Worm (Caenorhabditis elegans): ENCODE results near the gene pph-5.

DNA sequence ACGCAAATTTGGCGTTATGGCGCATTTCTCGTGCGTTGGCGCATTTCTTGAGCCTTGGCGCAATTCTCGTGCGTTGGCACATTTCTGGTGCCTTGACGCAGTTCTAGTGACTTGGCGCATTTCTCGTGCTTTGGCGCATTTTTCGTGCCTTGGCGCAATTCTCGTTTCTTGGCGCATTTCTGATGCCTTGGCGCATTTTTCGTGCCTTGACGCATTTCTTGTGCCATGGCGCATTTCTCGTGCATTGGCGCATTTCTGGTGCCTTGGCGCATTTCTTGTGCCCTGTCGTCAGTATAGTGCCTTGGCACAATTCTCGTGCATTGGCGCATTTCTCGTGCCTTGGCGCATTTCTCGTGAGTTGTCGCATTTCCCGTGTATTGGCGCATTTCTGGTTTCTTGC lies 42.0 kb upstream of the pph-5 start:
- TF ChIP-seq nhr-25 (tag; optimal IDR thresholded peaks at IDR 0.05): no peak
- no peak for TF ChIP-seq nhr-10 (tag; optimal IDR thresholded peaks at IDR 0.05)
- TF ChIP-seq elt-3 (tag; optimal IDR thresholded peaks at IDR 0.05): no peak
- no peak for TF ChIP-seq zag-1 (tag; optimal IDR thresholded peaks at IDR 0.05)
- TF ChIP-seq nhr-237 (tag; optimal IDR thresholded peaks at IDR 0.05): no peak
- TF ChIP-seq snpc-4 (tag; optimal IDR thresholded peaks at IDR 0.05): no peak
- TF ChIP-seq skn-1 (tag; optimal IDR thresholded peaks at IDR 0.05): no peak
- TF ChIP-seq fos-1 (tag; optimal IDR thresholded peaks at IDR 0.05): no peak
- TF ChIP-seq ztf-11 (tag; optimal IDR thresholded peaks at IDR 0.05): no peak
- no peak for TF ChIP-seq F13H6.1 (tag; optimal IDR thresholded peaks at IDR 0.05)
- no peak for TF ChIP-seq R02D3.7 (tag; optimal IDR thresholded peaks at IDR 0.05)
- no peak for TF ChIP-seq nhr-11 (tag; optimal IDR thresholded peaks at IDR 0.05)
